Worm (Caenorhabditis elegans) whole organism, early embryonic: ENCODE data around the gene C05D12.7.

Experiments
- aly-1 ChIP-seq: sonication (generic microtip); optimal IDR thresholded peaks from 2 replicates; lab custom pipeline; 2016; ENCODE audit warnings: missing genetic modification characterization, missing compliant biosample characterization
- ama-1 ChIP-seq: fragments of 150-350 bp; optimal IDR thresholded peaks from 2 replicates; lab custom pipeline; 2014
- ceh-13 ChIP-seq: fragments of 200-800 bp; sonication (Bioruptor generic); optimal IDR thresholded peaks from 2 replicates; lab custom pipeline; 2018; ENCODE audit warnings: mild to moderate bottlenecking, missing genetic modification characterization, missing compliant biosample characterization
- hmbx-1 ChIP-seq: sonication (generic microtip); optimal IDR thresholded peaks from 2 replicates; lab custom pipeline; 2016; ENCODE audit warnings: mild to moderate bottlenecking, missing genetic modification characterization, missing compliant biosample characterization
- pes-1 ChIP-seq: fragments of 200-800 bp; sonication (Bioruptor generic); IDR thresholded peaks from 2 replicates; pipeline ENCODE4 v1.3.6; 2022; ENCODE audit warnings: missing genetic modification reagents, missing genetic modification characterization, missing compliant biosample characterization
- tbx-11 ChIP-seq: fragments of 200-800 bp; sonication (Bioruptor generic); IDR thresholded peaks from 2 replicates; pipeline ENCODE4 v1.3.6; 2022; ENCODE audit warnings: missing genetic modification characterization, missing compliant biosample characterization
- tbx-37 ChIP-seq: fragments of 200-800 bp; sonication (Bioruptor generic); conservative IDR thresholded peaks from 2 replicates; pipeline ENCODE4 v1.3.6; 2022; ENCODE audit warnings: missing genetic modification reagents, missing genetic modification characterization, missing compliant biosample characterization

DNA sequence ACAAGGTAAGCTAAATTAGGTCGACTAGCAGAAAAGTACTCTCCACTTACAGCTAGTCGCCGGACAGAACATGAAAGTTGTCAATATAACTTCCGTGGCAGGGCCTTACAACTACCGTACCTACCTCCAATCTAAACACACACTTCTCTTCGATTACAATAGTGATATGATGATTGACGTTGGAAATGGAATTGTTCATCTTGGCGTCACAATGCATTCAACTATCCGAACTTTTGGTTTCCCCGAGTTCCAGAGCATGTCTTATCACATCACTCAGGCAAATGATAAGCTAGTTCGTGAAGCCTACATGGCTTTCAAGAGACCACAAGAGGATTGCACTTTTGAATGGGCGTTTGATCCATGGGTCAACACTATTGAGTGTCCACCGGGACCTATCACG lies 17.4 kb downstream of the C05D12.7 start:
- TF ChIP-seq ceh-13 (GFP tag; lab: Kevin White, UChicago) (no peak), ama-1 (lab: Kevin White, UChicago) (no peak), tbx-37 (no peak), tbx-11 (GFP tag; lab: Robert Waterston, UW) (no peak), pes-1 (GFP tag; lab: Robert Waterston, UW) (no peak), hmbx-1 (tag; lab: Kevin White, UChicago) (no peak), aly-1 (no peak)
